Fruit fly (Drosophila melanogaster) whole organism, larva: ENCODE results near the gene Noc3.

Experiments used
- noc ChIP-seq: fragments of 200-800 bp; sonication (Bioruptor generic); optimal IDR thresholded peaks from 3 replicates; lab custom pipeline; 2019; ENCODE audit warnings: missing biosample characterization, mild to moderate bottlenecking, missing genetic modification characterization, moderate library complexity

The Noc3 gene

dm6 chr3R:7199849-7200248 lies 46.9 kb downstream of the Noc3 start:
- TF ChIP-seq noc (tag; lab: Kevin White, UChicago): no peak
